Worm (Caenorhabditis elegans): ENCODE results near the gene clec-139.
A peak's percentile ranks its signal among the peaks of the same experiment; 100 is the strongest.

The clec-139 gene

ce11 chrII:4597441-4597840 is 24.1 kb downstream of the clec-139 start:
- TF ChIP-seq nhr-80 (tag; optimal IDR thresholded peaks at IDR 0.05) (peak; percentile 53), F10E7.11 (tag; optimal IDR thresholded peaks at IDR 0.05) (no peak)

- no peak for TF ChIP-seq ceh-27 (GFP tag; optimal IDR thresholded peaks at IDR 0.05)
- TF ChIP-seq egrh-3 (GFP tag; IDR thresholded peaks at IDR 0.05) = no peak
- TF ChIP-seq madf-6 (GFP tag; IDR thresholded peaks at IDR 0.05) = peak; percentile 15; the same call in 1 of the 2 replicates
- TF ChIP-seq ama-1 (optimal IDR thresholded peaks at IDR 0.05) = no peak
- peak in 1 of 2 experiments; percentile 41 for TF ChIP-seq ama-1 (GFP tag; optimal IDR thresholded peaks at IDR 0.05)
- TF ChIP-seq F57C9.4 (tag; optimal IDR thresholded peaks at IDR 0.05) = no peak
- TF ChIP-seq unc-130 (GFP tag; optimal IDR thresholded peaks at IDR 0.05) = no peak
- no peak for TF ChIP-seq ztf-18 (tag; optimal IDR thresholded peaks at IDR 0.05)
- TF ChIP-seq hlh-26 (GFP tag; conservative IDR thresholded peaks at IDR 0.05) = no peak
- no peak for TF ChIP-seq D2030.7 (GFP tag; IDR thresholded peaks at IDR 0.05)
- no peak for TF ChIP-seq snpc-3.4 (tag; optimal IDR thresholded peaks at IDR 0.05)
- no peak for TF ChIP-seq ztf-22 (GFP tag; optimal IDR thresholded peaks at IDR 0.05)
- no peak for TF ChIP-seq K12H6.12 (tag; optimal IDR thresholded peaks at IDR 0.05)
- no peak for TF ChIP-seq nhr-80 (tag; optimal IDR thresholded peaks at IDR 0.05)
- peak; percentile 71; the same call in 1 of the 2 replicates for TF ChIP-seq ztf-25 (GFP tag; IDR thresholded peaks at IDR 0.05)
- no peak for TF ChIP-seq B0019.2 (GFP tag; conservative IDR thresholded peaks at IDR 0.05)
- no peak for TF ChIP-seq zim-3 (tag; optimal IDR thresholded peaks at IDR 0.05)
- no peak for TF ChIP-seq zfh-2 (GFP tag; conservative IDR thresholded peaks at IDR 0.05)
- TF ChIP-seq Y95B8A.8 (GFP tag; IDR thresholded peaks at IDR 0.05) = no peak
- TF ChIP-seq madf-10 (tag; optimal IDR thresholded peaks at IDR 0.05) = no peak
- TF ChIP-seq F57A8.1 (GFP tag; optimal IDR thresholded peaks at IDR 0.05) = no peak
- TF ChIP-seq lsy-27 (tag; optimal IDR thresholded peaks at IDR 0.05; ENCODE audit: borderline replicate concordance, insufficient read depth) = no peak
- no peak for TF ChIP-seq tbx-9 (tag; optimal IDR thresholded peaks at IDR 0.05; ENCODE audit: borderline replicate concordance)
- TF ChIP-seq nfya-2 (GFP tag; IDR thresholded peaks at IDR 0.05) = no peak
- no peak for TF ChIP-seq nhr-179 (tag; optimal IDR thresholded peaks at IDR 0.05)
- no peak for TF ChIP-seq tbp1 (GFP tag; optimal IDR thresholded peaks at IDR 0.05)
- no peak for TF ChIP-seq pha-4 (tag; optimal IDR thresholded peaks at IDR 0.05)
- TF ChIP-seq akir-1 (GFP tag; optimal IDR thresholded peaks at IDR 0.05) = no peak
- no peak for TF ChIP-seq hmg-20 (GFP tag; IDR thresholded peaks at IDR 0.05)
- no peak for TF ChIP-seq ztf-3 (GFP tag; optimal IDR thresholded peaks at IDR 0.05)
- TF ChIP-seq repo-1 (tag; optimal IDR thresholded peaks at IDR 0.05) = no peak
- no peak for TF ChIP-seq bed-2 (GFP tag; IDR thresholded peaks at IDR 0.05)
- no peak for TF ChIP-seq sdz-38 (tag; optimal IDR thresholded peaks at IDR 0.05)
- TF ChIP-seq C06A6.2 (GFP tag; conservative IDR thresholded peaks at IDR 0.05) = no peak
- TF ChIP-seq ceh-58 (GFP tag; IDR thresholded peaks at IDR 0.05) = no peak
- TF ChIP-seq attf-3 (GFP tag; conservative IDR thresholded peaks at IDR 0.05) = no peak
- no peak for TF ChIP-seq ccch-3 (GFP tag; optimal IDR thresholded peaks at IDR 0.05)
- TF ChIP-seq rcor-1 (GFP tag; IDR thresholded peaks at IDR 0.05) = no peak
- TF ChIP-seq xnd-1 (tag; optimal IDR thresholded peaks at IDR 0.05) = no peak
- no peak for TF ChIP-seq die-1 (tag; optimal IDR thresholded peaks at IDR 0.05)
- no peak for TF ChIP-seq unc-62 (GFP tag; optimal IDR thresholded peaks at IDR 0.05)
- no peak for TF ChIP-seq ceh-100 (GFP tag; IDR thresholded peaks at IDR 0.05)
- TF ChIP-seq snpc-4 (GFP tag; optimal IDR thresholded peaks at IDR 0.05) = no peak
- TF ChIP-seq snpc-4 (tag; optimal IDR thresholded peaks at IDR 0.05) = no peak
- no peak for TF ChIP-seq F33H1.4 (GFP tag; IDR thresholded peaks at IDR 0.05)
- no peak for TF ChIP-seq gei-17 (GFP tag; optimal IDR thresholded peaks at IDR 0.05)
- TF ChIP-seq attf-6 (GFP tag; IDR thresholded peaks at IDR 0.05) = no peak
- TF ChIP-seq dpl-1 (GFP tag; optimal IDR thresholded peaks at IDR 0.05) = no peak
Measured at ce11 chrII:4590660-4591059, 30.9 kb downstream of the clec-139 start.

Measured in whole organism, young adult.